Fruit fly (Drosophila melanogaster) whole organism, embryonic: ENCODE results near the gene CG3630.

Experiments
- CG11456 ChIP-seq: fragments of 200-800 bp; sonication (Bioruptor generic); IDR thresholded peaks from 3 replicates; pipeline ENCODE4 v1.3.6; 2022; ENCODE audit warnings: missing biosample characterization, missing genetic modification characterization
- CG14667 ChIP-seq: fragments of 200-800 bp; sonication (Bioruptor generic); IDR thresholded peaks from 2 replicates; pipeline ENCODE4 v1.3.6; 2022; ENCODE audit warnings: missing biosample characterization, missing genetic modification characterization
- CG15479 ChIP-seq: fragments of 200-800 bp; sonication (Bioruptor generic); optimal IDR thresholded peaks from 3 replicates; lab custom pipeline; 2019; ENCODE audit warnings: missing biosample characterization, mild to moderate bottlenecking, missing genetic modification characterization, moderate library complexity
- CG15514 ChIP-seq: fragments of 200-800 bp; sonication (Bioruptor generic); optimal IDR thresholded peaks from 3 replicates; lab custom pipeline; 2017; ENCODE audit warnings: missing biosample characterization, missing genetic modification characterization, mild to moderate bottlenecking, moderate library complexity, missing genetic modification reagents
- CG17385 ChIP-seq: fragments of 200-800 bp; sonication (Bioruptor generic); optimal IDR thresholded peaks from 3 replicates; lab custom pipeline; 2018; ENCODE audit warnings: missing biosample characterization, mild to moderate bottlenecking, missing genetic modification characterization
- CG17612 ChIP-seq: fragments of 200-800 bp; sonication (Bioruptor generic); IDR thresholded peaks from 2 replicates; pipeline ENCODE4 v1.3.6; 2022; ENCODE audit warnings: missing biosample characterization, missing genetic modification characterization
- CG18599 ChIP-seq: fragments of 200-800 bp; sonication (Bioruptor generic); optimal IDR thresholded peaks from 3 replicates; lab custom pipeline; 2017; ENCODE audit warnings: missing biosample characterization, missing genetic modification characterization, mild to moderate bottlenecking, moderate library complexity, missing genetic modification reagents
- CG2120 ChIP-seq: fragments of 200-800 bp; sonication (Bioruptor generic); optimal IDR thresholded peaks from 3 replicates; lab custom pipeline; 2016; ENCODE audit warnings: missing biosample characterization, missing genetic modification characterization
- CG31441 ChIP-seq: fragments of 200-800 bp; sonication (Bioruptor generic); IDR thresholded peaks from 2 replicates; pipeline ENCODE4 v1.3.6; 2022; ENCODE audit warnings: missing biosample characterization, missing genetic modification characterization
- CG5180 ChIP-seq: fragments of 200-800 bp; sonication (Bioruptor generic); optimal IDR thresholded peaks from 3 replicates; lab custom pipeline; 2017; ENCODE audit warnings: missing biosample characterization, missing genetic modification characterization, mild to moderate bottlenecking, moderate library complexity, missing genetic modification reagents
- CG5953 ChIP-seq: fragments of 200-800 bp; sonication (Bioruptor generic); IDR thresholded peaks from 2 replicates; pipeline ENCODE4 v1.3.6; 2022; ENCODE audit warnings: missing biosample characterization, missing genetic modification characterization
- CG8290 ChIP-seq, 3 experiments: fragments of 200-800 bp; sonication (Bioruptor generic); optimal IDR thresholded peaks; 2 replicates each; lab custom pipeline; 2016 to 2019; ENCODE audit warnings: missing biosample characterization in 3 of 3, missing genetic modification characterization in 3 of 3, mild to moderate bottlenecking in 2 of 3, moderate library complexity in 1 of 3
- CG8478 ChIP-seq: fragments of >200 bp; optimal IDR thresholded peaks from 2 replicates; lab custom pipeline; 2018
- CoRest ChIP-seq: fragments of 200-800 bp; sonication (Bioruptor generic); optimal IDR thresholded peaks from 3 replicates; lab custom pipeline; 2018; ENCODE audit warnings: missing biosample characterization, mild to moderate bottlenecking, missing genetic modification characterization, moderate library complexity
- Dek ChIP-seq: fragments of 200-800 bp; sonication (Bioruptor generic); optimal IDR thresholded peaks from 3 replicates; lab custom pipeline; 2019; ENCODE audit warnings: missing biosample characterization, mild to moderate bottlenecking, missing genetic modification characterization, moderate library complexity
- Dp ChIP-seq: fragments of 200-800 bp; sonication (Bioruptor generic); optimal IDR thresholded peaks from 2 replicates; lab custom pipeline; 2018; ENCODE audit warnings: missing biosample characterization, mild to moderate bottlenecking, missing genetic modification characterization, moderate library complexity
- HLH4C ChIP-seq: fragments of 200-800 bp; sonication (Bioruptor generic); IDR thresholded peaks from 3 replicates; pipeline ENCODE4 v1.3.6; 2022; ENCODE audit warnings: missing biosample characterization, missing genetic modification characterization; ENCODE audit not compliant: partially characterized antibody
- Hr39 ChIP-seq: fragments of >200 bp; optimal IDR thresholded peaks from 2 replicates; lab custom pipeline; 2017
- Hr78 ChIP-seq, 2 experiments: fragments of 200-800 bp in 1 of 2; fragments of >200 bp in 1 of 2; sonication (Bioruptor generic) in 1 of 2; optimal IDR thresholded peaks; 2 replicates each; lab custom pipeline; 2017 to 2019; ENCODE audit warnings: missing biosample characterization in 2 of 2, missing genetic modification characterization in 2 of 2, mild to moderate bottlenecking in 1 of 2, moderate library complexity in 1 of 2
- Max ChIP-seq: fragments of 200-800 bp; sonication (Bioruptor generic); optimal IDR thresholded peaks from 2 replicates; lab custom pipeline; 2016; ENCODE audit warnings: missing biosample characterization, mild to moderate bottlenecking, missing genetic modification characterization
- Med ChIP-seq: fragments of 200-800 bp; sonication (Bioruptor generic); peaks from one replicate; lab custom pipeline; 2016; ENCODE audit warnings: missing biosample characterization, missing genetic modification characterization, mild to moderate bottlenecking, inconsistent platforms, moderate library complexity
- Mes4 ChIP-seq: fragments of 200-800 bp; sonication (Bioruptor generic); optimal IDR thresholded peaks from 2 replicates; lab custom pipeline; 2016; ENCODE audit warnings: missing biosample characterization, missing genetic modification characterization
- Nf-YA ChIP-seq: fragments of 200-800 bp; sonication (Bioruptor generic); IDR thresholded peaks from 2 replicates; pipeline ENCODE4 v1.3.6; 2022; ENCODE audit warnings: missing biosample characterization, missing genetic modification characterization
- Oaz ChIP-seq: fragments of 200-800 bp; sonication (Bioruptor generic); IDR thresholded peaks from 2 replicates; pipeline ENCODE4 v1.3.6; 2022; ENCODE audit warnings: missing biosample characterization, missing genetic modification characterization
- Six4 ChIP-seq: fragments of 200-800 bp; sonication (Bioruptor generic); optimal IDR thresholded peaks from 2 replicates; lab custom pipeline; 2016; ENCODE audit warnings: missing biosample characterization, missing genetic modification characterization
- Ssrp ChIP-seq: fragments of 200-800 bp; sonication (Bioruptor generic); optimal IDR thresholded peaks from 2 replicates; lab custom pipeline; 2018; ENCODE audit warnings: missing biosample characterization, mild to moderate bottlenecking, missing genetic modification characterization, moderate library complexity
- bbx ChIP-seq: fragments of 200-800 bp; sonication (Bioruptor generic); IDR thresholded peaks from 2 replicates; pipeline ENCODE4 v1.3.6; 2022; ENCODE audit warnings: missing biosample characterization, missing genetic modification characterization; ENCODE audit not compliant: partially characterized antibody
- bsh ChIP-seq, 2 experiments: fragments of 200-800 bp; sonication (Bioruptor generic); optimal IDR thresholded peaks; 2 replicates each; lab custom pipeline; 2017 to 2018; ENCODE audit warnings: mild to moderate bottlenecking in 2 of 2, missing biosample characterization in 2 of 2, missing genetic modification characterization in 2 of 2, moderate library complexity in 1 of 2
- btn ChIP-seq: fragments of 200-800 bp; sonication (Bioruptor generic); optimal IDR thresholded peaks from 2 replicates; lab custom pipeline; 2016; ENCODE audit warnings: missing biosample characterization, missing genetic modification characterization
- cas ChIP-seq: fragments of 200-800 bp; sonication (Bioruptor generic); IDR thresholded peaks from 2 replicates; pipeline ENCODE4 v1.3.6; 2022; ENCODE audit warnings: missing biosample characterization, missing genetic modification characterization
- corto ChIP-seq: fragments of 200-800 bp; sonication (Bioruptor generic); optimal IDR thresholded peaks from 2 replicates; lab custom pipeline; 2016; ENCODE audit warnings: missing biosample characterization, mild to moderate bottlenecking, missing genetic modification characterization, moderate library complexity
- croc ChIP-seq: fragments of 200-800 bp; sonication (Bioruptor generic); conservative IDR thresholded peaks from 3 replicates; pipeline ENCODE4 v1.3.6; 2022; ENCODE audit warnings: missing biosample characterization, missing genetic modification characterization
- dmrt99B ChIP-seq: fragments of 200-800 bp; sonication (Bioruptor generic); optimal IDR thresholded peaks from 2 replicates; lab custom pipeline; 2018; ENCODE audit warnings: missing biosample characterization, mild to moderate bottlenecking, missing genetic modification characterization, moderate library complexity
- esg ChIP-seq: fragments of 200-800 bp; sonication (Bioruptor generic); conservative IDR thresholded peaks from 2 replicates; pipeline ENCODE4 v1.3.6; 2022; ENCODE audit warnings: missing biosample characterization, missing genetic modification characterization
- eve ChIP-seq, 2 experiments: fragments of >200 bp; optimal IDR thresholded peaks; 2 replicates each; lab custom pipeline; 2017; ENCODE audit warnings: missing biosample characterization in 2 of 2, missing genetic modification characterization in 2 of 2
- exex ChIP-seq: fragments of 200-800 bp; sonication (Bioruptor generic); optimal IDR thresholded peaks from 4 replicates; lab custom pipeline; 2018; ENCODE audit warnings: missing biosample characterization, mild to moderate bottlenecking, missing genetic modification characterization, moderate library complexity
- gfzf ChIP-seq: fragments of 200-800 bp; sonication (Bioruptor generic); optimal IDR thresholded peaks from 2 replicates; lab custom pipeline; 2016; ENCODE audit warnings: missing biosample characterization, mild to moderate bottlenecking, missing genetic modification characterization, moderate library complexity
- lola ChIP-seq, 3 experiments: fragments of >200 bp in 2 of 3; fragments of 200-800 bp in 1 of 3; sonication (Bioruptor generic) in 1 of 3; optimal IDR thresholded peaks; 2 replicates each; lab custom pipeline; 2017 to 2019; ENCODE audit warnings: missing biosample characterization in 3 of 3, missing genetic modification characterization in 3 of 3, mild to moderate bottlenecking in 1 of 3, moderate library complexity in 1 of 3
- pb ChIP-seq: fragments of 200-800 bp; sonication (Bioruptor generic); optimal IDR thresholded peaks from 3 replicates; lab custom pipeline; 2016; ENCODE audit warnings: missing biosample characterization, missing genetic modification characterization
- run ChIP-seq: fragments of 200-800 bp; sonication (Bioruptor generic); optimal IDR thresholded peaks from 3 replicates; lab custom pipeline; 2018; ENCODE audit warnings: missing biosample characterization, mild to moderate bottlenecking, missing genetic modification characterization
- sc ChIP-seq, 3 experiments: fragments of >200 bp in 2 of 3; fragments of 200-800 bp in 1 of 3; sonication (Bioruptor generic) in 1 of 3; optimal IDR thresholded peaks; 2 replicates in 2 of 3; 3 replicates in 1 of 3; lab custom pipeline; 2017; ENCODE audit warnings: mild to moderate bottlenecking in 1 of 3, missing biosample characterization in 1 of 3, missing genetic modification characterization in 1 of 3, missing genetic modification reagents in 1 of 3
- scrt ChIP-seq: fragments of 200-800 bp; sonication (Bioruptor generic); optimal IDR thresholded peaks from 2 replicates; lab custom pipeline; 2018; ENCODE audit warnings: missing biosample characterization, mild to moderate bottlenecking, missing genetic modification characterization, moderate library complexity
- sd ChIP-seq: fragments of 200-800 bp; sonication (Bioruptor generic); optimal IDR thresholded peaks from 3 replicates; lab custom pipeline; 2018; ENCODE audit warnings: missing biosample characterization, mild to moderate bottlenecking, missing genetic modification characterization, moderate library complexity
- so ChIP-seq: fragments of 200-800 bp; sonication (Bioruptor generic); IDR thresholded peaks from 3 replicates; pipeline ENCODE4 v1.3.6; 2022; ENCODE audit warnings: missing biosample characterization, missing genetic modification characterization
- sob ChIP-seq: fragments of 200-800 bp; sonication (Bioruptor generic); IDR thresholded peaks from 2 replicates; pipeline ENCODE4 v1.3.6; 2022; ENCODE audit warnings: missing biosample characterization, missing genetic modification characterization
- stc ChIP-seq: fragments of 200-800 bp; sonication (Bioruptor generic); IDR thresholded peaks from 2 replicates; pipeline ENCODE4 v1.3.6; 2022; ENCODE audit warnings: missing biosample characterization, missing genetic modification characterization
- tgo ChIP-seq: fragments of 200-800 bp; sonication (Bioruptor generic); IDR thresholded peaks from 3 replicates; pipeline ENCODE4 v1.3.6; 2022; ENCODE audit warnings: missing biosample characterization, missing genetic modification characterization
- tin ChIP-seq: fragments of 200-800 bp; sonication (Bioruptor generic); optimal IDR thresholded peaks from 3 replicates; lab custom pipeline; 2016; ENCODE audit warnings: missing biosample characterization, missing genetic modification characterization
- trh ChIP-seq: fragments of 200-800 bp; sonication (Bioruptor generic); optimal IDR thresholded peaks from 2 replicates; lab custom pipeline; 2016; ENCODE audit warnings: missing biosample characterization, missing genetic modification characterization
- twi ChIP-seq: fragments of 200-800 bp; optimal IDR thresholded peaks from 2 replicates; lab custom pipeline; 2019; ENCODE audit warnings: missing biosample characterization, mild to moderate bottlenecking, missing genetic modification characterization, moderate library complexity
- wek ChIP-seq: fragments of 200-800 bp; sonication (Bioruptor generic); optimal IDR thresholded peaks from 3 replicates; lab custom pipeline; 2018; ENCODE audit warnings: missing biosample characterization, mild to moderate bottlenecking, missing genetic modification characterization, moderate library complexity

CG3630 gene

dm6 chrX:2140487-2140886, 21.5 kb upstream of the CG3630 start (continued):
- TF ChIP-seq Hr78 (GFP tag; optimal IDR thresholded peaks at IDR 0.05; lab: Kevin White, UChicago) = no peak
- no peak for TF ChIP-seq CG31441 (GFP tag; lab: Robert Waterston, UW)
- TF ChIP-seq sd (tag; lab: Kevin White, UChicago) = no peak
- TF ChIP-seq tin (GFP tag; lab: Kevin White, UChicago) = no peak
- no peak for TF ChIP-seq Hr39
- no peak for TF ChIP-seq trh (GFP tag; lab: Kevin White, UChicago)
- no peak for TF ChIP-seq CG11456 (GFP tag; lab: Robert Waterston, UW)
- no peak for TF ChIP-seq Six4 (GFP tag; lab: Kevin White, UChicago)
- no peak for TF ChIP-seq corto (GFP tag; lab: Kevin White, UChicago)
- no peak for TF ChIP-seq Mes4 (GFP tag; lab: Kevin White, UChicago)
- TF ChIP-seq croc (GFP tag; lab: Robert Waterston, UW) = no peak
- TF ChIP-seq scrt (GFP tag; lab: Kevin White, UChicago) = no peak
- no peak for TF ChIP-seq stc (GFP tag; lab: Robert Waterston, UW)
- TF ChIP-seq CG17385 (GFP tag; lab: Kevin White, UChicago) = peak; percentile 1
- no peak for TF ChIP-seq gfzf (GFP tag; lab: Kevin White, UChicago)
- no peak for TF ChIP-seq CG5953 (GFP tag; lab: Robert Waterston, UW)
- TF ChIP-seq btn (GFP tag; lab: Kevin White, UChicago) = no peak
- TF ChIP-seq dmrt99B (tag; lab: Kevin White, UChicago) = no peak
- no peak for TF ChIP-seq CG15479 (GFP tag; lab: Kevin White, UChicago)
- TF ChIP-seq sc (optimal IDR thresholded peaks at IDR 0.05; lab: Kevin White, UChicago) = no peak
- no peak for TF ChIP-seq sc (GFP tag; optimal IDR thresholded peaks at IDR 0.05; lab: Kevin White, UChicago)
- no peak for TF ChIP-seq eve (GFP tag; optimal IDR thresholded peaks at IDR 0.05; lab: Kevin White, UChicago)
- no peak for TF ChIP-seq CG17612 (GFP tag; lab: Robert Waterston, UW)
- TF ChIP-seq CG8478 = no peak
- no peak for TF ChIP-seq esg (GFP tag; lab: Robert Waterston, UW)
- TF ChIP-seq so (GFP tag; lab: Robert Waterston, UW) = no peak
- no peak for TF ChIP-seq Oaz (GFP tag; lab: Robert Waterston, UW)
- TF ChIP-seq Med = peak; percentile 77
- TF ChIP-seq CG14667 (GFP tag; lab: Robert Waterston, UW) = no peak
- TF ChIP-seq bbx (GFP tag; lab: Robert Waterston, UW) = no peak
- no peak for TF ChIP-seq Ssrp (tag; lab: Kevin White, UChicago)
- TF ChIP-seq wek (GFP tag; lab: Kevin White, UChicago) = no peak
- no peak for TF ChIP-seq CG2120 (GFP tag; lab: Kevin White, UChicago)
- no peak for TF ChIP-seq tgo (GFP tag; lab: Robert Waterston, UW)
- no peak for TF ChIP-seq Max (GFP tag; lab: Kevin White, UChicago)
- TF ChIP-seq run = no peak
- peak; percentile 9 for TF ChIP-seq twi (tag; lab: Kevin White, UChicago)
- no peak for TF ChIP-seq bsh (GFP tag; optimal IDR thresholded peaks at IDR 0.05; lab: Kevin White, UChicago)
- no peak for TF ChIP-seq CG15514 (GFP tag; lab: Kevin White, UChicago)
- TF ChIP-seq CG5180 = no peak
- peak; percentile 21 for TF ChIP-seq CoRest (tag; lab: Kevin White, UChicago)
- TF ChIP-seq Nf-YA (GFP tag; lab: Robert Waterston, UW) = peak; percentile 68
- TF ChIP-seq HLH4C (GFP tag; lab: Robert Waterston, UW) = no peak
- no peak for TF ChIP-seq cas (GFP tag; lab: Robert Waterston, UW)
- TF ChIP-seq CG18599 (GFP tag; lab: Kevin White, UChicago) = no peak
- TF ChIP-seq CG8290 (GFP tag; optimal IDR thresholded peaks at IDR 0.05; lab: Kevin White, UChicago) = no peak
- peak in 1 of 2 experiments; percentile 15 for TF ChIP-seq CG8290 (tag; optimal IDR thresholded peaks at IDR 0.05; lab: Kevin White, UChicago)
- TF ChIP-seq sob (GFP tag; lab: Robert Waterston, UW) = no peak
- no peak for TF ChIP-seq exex
- no peak for TF ChIP-seq Dek
- no peak for TF ChIP-seq pb (GFP tag; lab: Kevin White, UChicago)
- TF ChIP-seq lola (GFP tag; optimal IDR thresholded peaks at IDR 0.05; lab: Kevin White, UChicago) = no peak
- no peak for TF ChIP-seq Dp (GFP tag; lab: Kevin White, UChicago)
